Worm (Caenorhabditis elegans): ENCODE data around the gene slc-25A29.

DNA sequence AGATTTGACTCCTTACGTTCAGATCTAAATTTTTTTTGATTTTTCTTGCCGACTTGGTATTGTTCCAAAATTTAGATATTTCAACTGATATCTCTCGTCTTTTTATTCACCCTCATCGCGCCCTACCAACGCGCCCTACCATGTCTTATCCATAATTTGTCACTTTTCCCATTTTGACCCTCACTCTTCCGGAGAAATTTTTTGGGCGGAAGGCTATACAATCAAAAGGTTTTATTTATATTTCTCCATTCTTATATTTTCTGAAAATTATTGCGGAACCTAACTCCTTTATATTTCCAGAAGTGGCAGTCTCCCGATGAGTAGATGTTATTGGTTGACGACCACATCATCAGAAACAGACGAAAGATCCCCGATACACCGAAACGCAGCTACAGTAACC, 37.1 kb downstream of the slc-25A29 start, which contains the start of gene hot-1:
- TF ChIP-seq skn-1 (tag; optimal IDR thresholded peaks at IDR 0.05) = no peak
- TF ChIP-seq snu-23 (GFP tag; optimal IDR thresholded peaks at IDR 0.05) = no peak
- no peak for TF ChIP-seq nhr-12 (tag; optimal IDR thresholded peaks at IDR 0.05)
- no peak for TF ChIP-seq fkh-8 (tag; optimal IDR thresholded peaks at IDR 0.05)
- no peak for TF ChIP-seq efl-1 (optimal IDR thresholded peaks at IDR 0.05)
- TF ChIP-seq efl-1 (GFP tag; optimal IDR thresholded peaks at IDR 0.05 in 1 of 2) = no peak
- TF ChIP-seq nhr-28 (tag; optimal IDR thresholded peaks at IDR 0.05) = no peak
- no peak for TF ChIP-seq pag-3 (tag; optimal IDR thresholded peaks at IDR 0.05; ENCODE audit: borderline replicate concordance, insufficient read depth)

All from whole organism, L1 larva.